Worm (Caenorhabditis elegans): ENCODE data around the gene sri-7.

Gene sri-7

DNA sequence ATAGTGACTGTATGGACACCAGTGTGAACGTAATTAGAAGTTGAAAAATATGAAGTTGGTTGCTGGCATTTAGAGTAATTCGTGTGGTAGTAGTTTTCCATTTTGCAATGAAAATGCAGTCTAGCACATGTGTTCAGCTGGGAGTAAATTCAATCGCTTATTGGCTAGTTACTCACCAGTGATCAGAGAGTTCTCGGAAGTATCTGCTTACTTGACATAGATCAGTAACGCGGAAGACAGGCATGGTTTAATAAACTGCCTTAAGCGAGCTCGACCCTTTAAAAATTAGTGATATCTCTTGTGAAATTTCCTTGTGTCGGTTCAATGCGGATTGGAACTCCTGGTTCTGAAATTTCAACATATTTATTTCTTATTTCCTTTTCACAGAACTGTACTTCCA lies 23.9 kb upstream of the sri-7 start, which contains the start of gene srh-52:
Gene srh-52, minus strand, starts transcription at position 101 of the 400 bp plus-strand sequence.
- TF ChIP-seq blmp-1 (tag; optimal IDR thresholded peaks at IDR 0.05; ENCODE audit: insufficient read depth): no peak
- TF ChIP-seq snpc-4 (tag; optimal IDR thresholded peaks at IDR 0.05): no peak

DNA sequence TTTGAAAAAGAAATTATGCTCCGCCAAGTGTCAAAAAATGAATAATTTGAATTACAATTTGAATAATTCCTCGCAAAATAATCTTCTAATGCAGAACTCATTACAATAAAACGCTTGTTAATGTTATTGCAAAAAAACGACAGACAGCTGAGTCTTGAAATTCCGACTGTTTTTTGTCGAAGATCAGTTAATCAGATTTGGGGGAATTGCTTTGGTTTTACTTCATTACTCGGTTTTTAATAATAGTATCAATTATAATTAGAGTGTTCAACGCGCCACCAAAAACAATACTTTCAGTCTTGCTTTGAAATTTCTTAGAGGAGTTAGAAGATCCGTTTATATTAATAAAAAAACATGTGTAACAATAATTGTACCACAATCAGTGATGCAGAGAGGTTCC lies 22.2 kb upstream of the sri-7 start, which contains the start of gene srh-122:
Gene srh-122, minus strand, starts transcription at position 101 of the 400 bp plus-strand sequence.
- TF ChIP-seq mdl-1 (tag; optimal IDR thresholded peaks at IDR 0.05) (no peak), ZK546.5 (tag; optimal IDR thresholded peaks at IDR 0.05) (no peak), ztf-4 (tag; optimal IDR thresholded peaks at IDR 0.05) (no peak), nhr-23 (tag; optimal IDR thresholded peaks at IDR 0.05) (no peak), alr-1 (tag; optimal IDR thresholded peaks at IDR 0.05) (no peak), blmp-1 (tag; optimal IDR thresholded peaks at IDR 0.05; ENCODE audit: insufficient read depth) (no peak), mab-5 (tag; optimal IDR thresholded peaks at IDR 0.05) (no peak), elt-3 (tag; optimal IDR thresholded peaks at IDR 0.05) (no peak), C34F6.9 (tag; optimal IDR thresholded peaks at IDR 0.05) (no peak)

DNA sequence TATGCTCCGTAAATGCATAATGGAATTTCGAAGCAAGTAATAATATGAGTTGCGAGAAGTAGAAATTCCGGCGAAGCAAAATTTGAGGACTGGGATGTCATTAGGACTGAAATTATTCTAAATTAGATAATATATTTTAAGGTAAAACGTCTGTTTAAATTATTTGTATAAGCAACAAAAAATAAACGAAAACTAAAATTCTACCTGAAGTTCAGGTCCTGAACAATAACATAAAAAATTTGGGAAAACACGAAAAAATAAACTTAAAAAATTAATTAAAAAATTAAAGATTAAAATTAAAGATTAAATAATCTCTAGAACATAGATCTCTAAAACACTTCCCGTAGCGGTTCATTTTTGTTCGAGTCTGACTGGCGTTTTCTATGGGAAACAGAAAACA lies 20.3 kb upstream of the sri-7 start, which contains the start of gene srh-251:
Gene srh-251, minus strand, starts transcription at position 101 of the 400 bp plus-strand sequence.
- TF ChIP-seq egl-27 (tag; optimal IDR thresholded peaks at IDR 0.05) (no peak), ama-1 (optimal IDR thresholded peaks at IDR 0.05) (no peak), ztf-4 (tag; optimal IDR thresholded peaks at IDR 0.05) (no peak), lin-13 (GFP tag; optimal IDR thresholded peaks at IDR 0.05) (no peak), skn-1 (tag; optimal IDR thresholded peaks at IDR 0.05) (no peak), alr-1 (tag; optimal IDR thresholded peaks at IDR 0.05) (no peak), ceh-16 (tag; optimal IDR thresholded peaks at IDR 0.05) (no peak), elt-1 (tag; optimal IDR thresholded peaks at IDR 0.05) (no peak), ZK546.5 (tag; optimal IDR thresholded peaks at IDR 0.05) (no peak), nhr-12 (tag; optimal IDR thresholded peaks at IDR 0.05) (no peak), sma-3 (GFP tag; optimal IDR thresholded peaks at IDR 0.05) (no peak), nhr-6 (tag; optimal IDR thresholded peaks at IDR 0.05) (no peak), zag-1 (tag; optimal IDR thresholded peaks at IDR 0.05) (no peak), aly-2 (tag; optimal IDR thresholded peaks at IDR 0.05) (no peak), fos-1 (tag; optimal IDR thresholded peaks at IDR 0.05) (no peak), nhr-129 (tag; optimal IDR thresholded peaks at IDR 0.05) (no peak), lin-39 (tag; optimal IDR thresholded peaks at IDR 0.05) (no peak), nhr-25 (tag; optimal IDR thresholded peaks at IDR 0.05) (no peak), elt-3 (tag; optimal IDR thresholded peaks at IDR 0.05) (no peak), nhr-77 (tag; optimal IDR thresholded peaks at IDR 0.05) (no peak)

DNA sequence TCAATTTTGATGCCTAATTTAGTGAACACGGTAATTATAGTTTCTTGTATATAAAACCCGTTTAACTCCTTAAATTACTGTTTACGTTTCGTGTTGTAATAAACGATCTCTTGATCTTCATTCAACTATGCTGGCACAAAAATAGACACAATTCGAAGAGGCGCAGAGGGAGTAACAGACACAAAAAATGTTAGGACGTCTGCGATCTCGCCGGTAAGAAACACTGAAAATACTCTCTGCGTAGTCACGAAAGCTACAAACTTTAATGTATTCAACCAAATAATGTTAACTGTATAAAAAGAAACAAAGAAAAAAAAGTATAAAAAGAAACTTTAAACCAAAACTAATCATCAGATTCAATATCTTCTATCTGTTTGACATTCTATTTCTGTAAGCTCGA lies 19.3 kb upstream of the sri-7 start, which contains the start of gene dhs-23:
Gene dhs-23, plus strand, starts transcription at position 363 of the 400 bp plus-strand sequence.
- TF ChIP-seq fos-1 (tag; optimal IDR thresholded peaks at IDR 0.05) (peak; percentile 1), lin-11 (tag; optimal IDR thresholded peaks at IDR 0.05) (no peak), R02D3.7 (tag; optimal IDR thresholded peaks at IDR 0.05) (no peak)

DNA sequence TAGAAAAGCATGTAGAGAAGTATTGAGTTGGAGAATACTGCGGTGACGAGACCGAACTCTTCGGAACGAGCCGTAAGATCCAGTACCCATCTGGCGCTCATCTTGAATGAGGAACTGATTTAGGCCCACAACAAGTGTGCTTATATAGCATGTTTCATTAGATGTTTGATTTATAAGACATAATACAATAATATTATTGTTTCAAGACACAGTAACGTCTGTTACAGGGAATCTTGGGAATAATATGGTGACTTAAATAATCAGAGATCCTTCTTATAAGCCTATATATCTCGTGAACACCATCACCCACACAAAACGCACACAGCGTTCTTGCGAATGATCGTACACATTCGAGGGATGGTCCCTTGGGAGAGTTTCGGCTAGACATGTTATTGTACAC lies 16.4 kb upstream of the sri-7 start, which contains the start of gene str-88:
Gene str-88, minus strand, starts transcription at position 101 of the 400 bp plus-strand sequence.
- TF ChIP-seq nhr-10 (tag; optimal IDR thresholded peaks at IDR 0.05) (no peak), lsy-2 (tag; optimal IDR thresholded peaks at IDR 0.05) (no peak), nhr-23 (tag; optimal IDR thresholded peaks at IDR 0.05) (no peak), unc-62 (GFP tag; optimal IDR thresholded peaks at IDR 0.05) (no peak), ceh-82 (tag; optimal IDR thresholded peaks at IDR 0.05) (no peak), F13H6.1 (tag; optimal IDR thresholded peaks at IDR 0.05) (no peak), gmeb-1 (tag; optimal IDR thresholded peaks at IDR 0.05) (no peak), dmd-4 (tag; optimal IDR thresholded peaks at IDR 0.05) (no peak), aly-2 (tag; optimal IDR thresholded peaks at IDR 0.05) (no peak), blmp-1 (tag; optimal IDR thresholded peaks at IDR 0.05; ENCODE audit: insufficient read depth) (no peak), ama-1 (optimal IDR thresholded peaks at IDR 0.05) (no peak), mbf-1 (tag; optimal IDR thresholded peaks at IDR 0.05) (no peak)
